Worm (Caenorhabditis elegans) whole organism, young adult: ENCODE measurements around the gene C44C10.12.

Experiments used
- B0035.1 ChIP-seq: sonication (generic microtip); optimal IDR thresholded peaks from 2 replicates; lab custom pipeline; 2016; ENCODE audit warnings: missing genetic modification characterization, mild to moderate bottlenecking, missing compliant biosample characterization, missing genotype, missing genetic modification reagents
- C17E4.6 ChIP-seq: fragments of 200-800 bp; sonication (Bioruptor generic); IDR thresholded peaks from 2 replicates; pipeline ENCODE4 v1.3.6; 2022; ENCODE audit warnings: missing genetic modification reagents, missing genetic modification characterization, missing compliant biosample characterization
- F22D6.2 ChIP-seq: sonication (generic microtip); optimal IDR thresholded peaks from 2 replicates; lab custom pipeline; 2016; ENCODE audit warnings: mild to moderate bottlenecking, missing genetic modification characterization, missing compliant biosample characterization
- F57C9.4 ChIP-seq: sonication (generic microtip); optimal IDR thresholded peaks from 2 replicates; lab custom pipeline; 2017; ENCODE audit warnings: mild to moderate bottlenecking, missing genetic modification characterization, missing compliant biosample characterization
- K12H6.12 ChIP-seq: fragments of 200-800 bp; sonication (Bioruptor generic); optimal IDR thresholded peaks from 2 replicates; lab custom pipeline; 2018; ENCODE audit warnings: mild to moderate bottlenecking, missing genetic modification characterization, missing compliant biosample characterization
- Y53G8AR.9 ChIP-seq: fragments of 200-800 bp; sonication (Bioruptor generic); conservative IDR thresholded peaks from 2 replicates; pipeline ENCODE4 v1.3.6; 2022; ENCODE audit warnings: missing genetic modification reagents, missing genetic modification characterization, missing compliant biosample characterization
- Y56A3A.18 ChIP-seq: fragments of 200-800 bp; sonication (Bioruptor generic); IDR thresholded peaks from 2 replicates; pipeline ENCODE4 v1.3.6; 2022; ENCODE audit warnings: missing genetic modification reagents, missing genetic modification characterization, missing compliant biosample characterization
- Y67H2A.10 ChIP-seq: fragments of 200-800 bp; sonication (Bioruptor generic); conservative IDR thresholded peaks from 2 replicates; pipeline ENCODE4 v1.3.6; 2022; ENCODE audit warnings: missing genetic modification reagents, missing genetic modification characterization, missing compliant biosample characterization
- Y95B8A.8 ChIP-seq: fragments of 200-800 bp; sonication (Bioruptor generic); IDR thresholded peaks from 2 replicates; pipeline ENCODE4 v1.3.6; 2022; ENCODE audit warnings: missing genetic modification reagents, missing genetic modification characterization, missing compliant biosample characterization
- ZK185.1 ChIP-seq: sonication (generic microtip); optimal IDR thresholded peaks from 2 replicates; lab custom pipeline; 2016; ENCODE audit warnings: mild to moderate bottlenecking, missing genetic modification characterization, missing compliant biosample characterization; ENCODE audit not compliant: poor library complexity, severe bottlenecking
- akir-1 ChIP-seq: fragments of 200-800 bp; sonication (Bioruptor generic); optimal IDR thresholded peaks from 2 replicates; lab custom pipeline; 2018; ENCODE audit warnings: mild to moderate bottlenecking, missing genetic modification characterization, moderate library complexity, missing compliant biosample characterization
- aptf-2 ChIP-seq: fragments of 200-800 bp; sonication (Bioruptor generic); conservative IDR thresholded peaks from 2 replicates; pipeline ENCODE4 v1.3.6; 2022; ENCODE audit warnings: missing genetic modification reagents, missing genetic modification characterization, missing compliant biosample characterization
- atf-7 ChIP-seq: sonication (generic microtip); optimal IDR thresholded peaks from 2 replicates; lab custom pipeline; 2017; ENCODE audit warnings: mild to moderate bottlenecking, missing genetic modification characterization, missing compliant biosample characterization
- cebp-1 ChIP-seq, 2 experiments: fragments of 200-800 bp in 1 of 2; sonication (Bioruptor generic) in 1 of 2; sonication (generic microtip) in 1 of 2; IDR thresholded peaks in 1 of 2; optimal IDR thresholded peaks in 1 of 2; 2 replicates each; pipeline versions ENCODE4 v1.3.6 to Lab custom; 2017 to 2022; ENCODE audit warnings: missing compliant biosample characterization in 2 of 2, missing genetic modification characterization in 2 of 2, mild to moderate bottlenecking in 1 of 2, missing genetic modification reagents in 1 of 2, moderate library complexity in 1 of 2
- ceh-27 ChIP-seq: fragments of 200-800 bp; sonication (Bioruptor generic); optimal IDR thresholded peaks from 2 replicates; lab custom pipeline; 2018; ENCODE audit warnings: mild to moderate bottlenecking, missing genetic modification characterization, moderate library complexity, missing compliant biosample characterization
- ceh-40 ChIP-seq: fragments of 200-800 bp; sonication (Bioruptor generic); IDR thresholded peaks from 2 replicates; pipeline ENCODE4 v1.3.6; 2022; ENCODE audit warnings: missing genetic modification characterization, missing compliant biosample characterization
- chd-7 ChIP-seq: sonication (generic microtip); optimal IDR thresholded peaks from 2 replicates; lab custom pipeline; 2016; ENCODE audit warnings: mild to moderate bottlenecking, missing genetic modification characterization, moderate library complexity, missing compliant biosample characterization
- dox-1 ChIP-seq: fragments of 200-800 bp; sonication (Bioruptor generic); IDR thresholded peaks from 2 replicates; pipeline ENCODE4 v1.3.6; 2022; ENCODE audit warnings: missing genetic modification reagents, missing genetic modification characterization, missing compliant biosample characterization
- ekl-4 ChIP-seq: fragments of 200-800 bp; sonication (Bioruptor generic); IDR thresholded peaks from 2 replicates; pipeline ENCODE4 v1.3.6; 2022; ENCODE audit warnings: missing genetic modification reagents, missing genetic modification characterization, missing compliant biosample characterization
- ets-4 ChIP-seq: fragments of 200-800 bp; sonication (Bioruptor generic); optimal IDR thresholded peaks from 2 replicates; lab custom pipeline; 2018; ENCODE audit warnings: mild to moderate bottlenecking, missing genetic modification characterization, missing compliant biosample characterization
- him-1 ChIP-seq: sonication (generic microtip); optimal IDR thresholded peaks from 2 replicates; lab custom pipeline; 2016; ENCODE audit warnings: missing genotype, missing genetic modification reagents, missing genetic modification characterization, missing compliant biosample characterization
- hlh-12 ChIP-seq: sonication (generic microtip); optimal IDR thresholded peaks from 2 replicates; lab custom pipeline; 2016; ENCODE audit warnings: missing genetic modification characterization, missing compliant biosample characterization
- hlh-26 ChIP-seq: fragments of 200-800 bp; sonication (Bioruptor generic); conservative IDR thresholded peaks from 2 replicates; pipeline ENCODE4 v1.3.6; 2022; ENCODE audit warnings: missing genetic modification reagents, missing genetic modification characterization, missing compliant biosample characterization
- hmg-1.2 ChIP-seq: fragments of 200-800 bp; sonication (Bioruptor generic); IDR thresholded peaks from 2 replicates; pipeline ENCODE4 v1.3.6; 2022; ENCODE audit warnings: missing genetic modification reagents, missing genetic modification characterization, missing compliant biosample characterization
- hmg-20 ChIP-seq: fragments of 200-800 bp; sonication (Bioruptor generic); IDR thresholded peaks from 2 replicates; pipeline ENCODE4 v1.3.6; 2022; ENCODE audit warnings: missing genetic modification reagents, missing genetic modification characterization, missing compliant biosample characterization
- hrde-1 ChIP-seq: sonication (generic microtip); optimal IDR thresholded peaks from 2 replicates; lab custom pipeline; 2016; ENCODE audit warnings: missing genetic modification characterization, mild to moderate bottlenecking, missing compliant biosample characterization, moderate library complexity, missing genotype, missing genetic modification reagents, borderline replicate concordance
- let-526 ChIP-seq: fragments of 200-800 bp; sonication (Bioruptor generic); IDR thresholded peaks from 2 replicates; pipeline ENCODE4 v1.3.6; 2022; ENCODE audit warnings: missing genetic modification reagents, missing genetic modification characterization, missing compliant biosample characterization
- let-607 ChIP-seq, 2 experiments: fragments of 200-800 bp in 1 of 2; sonication (Bioruptor generic) in 1 of 2; sonication (generic microtip) in 1 of 2; optimal IDR thresholded peaks; 2 replicates each; lab custom pipeline; 2016 to 2018; ENCODE audit warnings: mild to moderate bottlenecking in 2 of 2, missing compliant biosample characterization in 2 of 2, missing genetic modification characterization in 2 of 2, moderate library complexity in 2 of 2, missing genotype in 1 of 2
- lin-35 ChIP-seq, 3 experiments: fragments of 150-350 bp in 2 of 3; sonication (generic microtip) in 1 of 3; optimal IDR thresholded peaks; 2 replicates each; lab custom pipeline; 2014 to 2018; ENCODE audit warnings: missing biosample characterization in 3 of 3, missing genetic modification characterization in 3 of 3, missing genetic modification reagents in 3 of 3
- lin-40 ChIP-seq: sonication (generic microtip); optimal IDR thresholded peaks from 2 replicates; lab custom pipeline; 2016; ENCODE audit warnings: missing genetic modification characterization, mild to moderate bottlenecking, missing compliant biosample characterization, missing genotype, missing genetic modification reagents
- madf-3 ChIP-seq: fragments of 200-800 bp; sonication (Bioruptor generic); IDR thresholded peaks from 2 replicates; pipeline ENCODE4 v1.3.6; 2022; ENCODE audit warnings: missing genetic modification reagents, missing genetic modification characterization, missing compliant biosample characterization
- madf-8 ChIP-seq: fragments of 200-800 bp; sonication (Bioruptor generic); conservative IDR thresholded peaks from 2 replicates; pipeline ENCODE4 v1.3.6; 2022; ENCODE audit warnings: missing genetic modification reagents, missing genetic modification characterization, missing compliant biosample characterization
- mes-4 ChIP-seq: sonication (generic microtip); optimal IDR thresholded peaks from 2 replicates; lab custom pipeline; 2016; ENCODE audit warnings: missing genotype, missing genetic modification characterization, missing compliant biosample characterization
- nhr-179 ChIP-seq: sonication (generic microtip); optimal IDR thresholded peaks from 2 replicates; lab custom pipeline; 2016; ENCODE audit warnings: mild to moderate bottlenecking, missing genetic modification characterization, missing compliant biosample characterization
- nhr-27 ChIP-seq: fragments of 200-800 bp; sonication (Bioruptor generic); optimal IDR thresholded peaks from 2 replicates; lab custom pipeline; 2018; ENCODE audit warnings: mild to moderate bottlenecking, missing genetic modification characterization, moderate library complexity, missing compliant biosample characterization
- nhr-80 ChIP-seq: sonication (generic microtip); optimal IDR thresholded peaks from 2 replicates; lab custom pipeline; 2016; ENCODE audit warnings: missing genetic modification characterization, missing compliant biosample characterization
- nhr-90 ChIP-seq: sonication (generic microtip); optimal IDR thresholded peaks from 2 replicates; lab custom pipeline; 2016; ENCODE audit warnings: missing genotype, mild to moderate bottlenecking, missing genetic modification characterization, missing compliant biosample characterization
- repo-1 ChIP-seq: sonication (generic microtip); optimal IDR thresholded peaks from 2 replicates; lab custom pipeline; 2017; ENCODE audit warnings: mild to moderate bottlenecking, missing genetic modification characterization, missing compliant biosample characterization
- rpc-1 ChIP-seq, 2 experiments: fragments of 150-350 bp in 1 of 2; sonication (generic microtip) in 1 of 2; optimal IDR thresholded peaks; 2 replicates each; lab custom pipeline; 2014 to 2018; ENCODE audit warnings: missing biosample characterization in 1 of 2, missing genetic modification characterization in 1 of 2, missing genetic modification reagents in 1 of 2, missing genotype in 1 of 2
- sdz-38 ChIP-seq: sonication (generic microtip); optimal IDR thresholded peaks from 2 replicates; lab custom pipeline; 2016; ENCODE audit warnings: missing genotype, missing genetic modification characterization, missing compliant biosample characterization
- tbx-9 ChIP-seq: sonication (generic microtip); optimal IDR thresholded peaks from 2 replicates; lab custom pipeline; 2016; ENCODE audit warnings: borderline replicate concordance, missing genetic modification characterization, inconsistent platforms, missing compliant biosample characterization
- tlf-1 ChIP-seq: fragments of 200-800 bp; sonication (Bioruptor generic); optimal IDR thresholded peaks from 2 replicates; lab custom pipeline; 2018; ENCODE audit warnings: mild to moderate bottlenecking, missing genetic modification characterization, missing compliant biosample characterization
- unc-130 ChIP-seq: sonication (generic microtip); optimal IDR thresholded peaks from 2 replicates; lab custom pipeline; 2016; ENCODE audit warnings: missing genetic modification reagents, missing genetic modification characterization, missing compliant biosample characterization
- unc-62 ChIP-seq: fragments of 150-350 bp; optimal IDR thresholded peaks from 2 replicates; lab custom pipeline; 2014; ENCODE audit warnings: missing biosample characterization, missing genetic modification reagents, missing genetic modification characterization
- zfh-2 ChIP-seq: fragments of 200-800 bp; sonication (Bioruptor generic); conservative IDR thresholded peaks from 2 replicates; pipeline ENCODE4 v1.3.6; 2022; ENCODE audit warnings: missing genetic modification reagents, missing genetic modification characterization, missing compliant biosample characterization
- ztf-18 ChIP-seq: sonication (generic microtip); optimal IDR thresholded peaks from 2 replicates; lab custom pipeline; 2016; ENCODE audit warnings: missing genotype, mild to moderate bottlenecking, missing genetic modification characterization, missing compliant biosample characterization
- ztf-3 ChIP-seq: fragments of 200-800 bp; sonication (Bioruptor generic); optimal IDR thresholded peaks from 2 replicates; lab custom pipeline; 2018; ENCODE audit warnings: mild to moderate bottlenecking, missing genetic modification characterization, missing compliant biosample characterization
- ztf-6 ChIP-seq: fragments of 200-800 bp; sonication (Bioruptor generic); IDR thresholded peaks from 2 replicates; pipeline ENCODE4 v1.3.6; 2022; ENCODE audit warnings: missing genetic modification reagents, missing genetic modification characterization, missing compliant biosample characterization

C44C10.12 gene

ce11 chrX:11680851-11681250 lies 15.9 kb upstream of the C44C10.12 start, which contains the start of gene T04F8.7:
Gene T04F8.7 (minus strand): TSS chrX:11680980.
- TF ChIP-seq ekl-4 (no peak), tlf-1 (no peak), sdz-38 (no peak), him-1 (tag; lab: Kevin White, UChicago) (no peak), ceh-40 (GFP tag; lab: Robert Waterston, UW) (no peak), madf-8 (no peak), nhr-179 (no peak), F57C9.4 (tag; lab: Kevin White, UChicago) (no peak), hrde-1 (tag; lab: Kevin White, UChicago) (no peak), C17E4.6 (GFP tag; lab: Robert Waterston, UW) (no peak), unc-130 (GFP tag; lab: Kevin White, UChicago) (no peak), tbx-9 (tag; lab: Kevin White, UChicago) (no peak), Y56A3A.18 (no peak), atf-7 (tag; lab: Kevin White, UChicago) (peak; percentile 61), cebp-1 (GFP tag; IDR thresholded peaks at IDR 0.05; lab: Robert Waterston, UW) (no peak), cebp-1 (tag; optimal IDR thresholded peaks at IDR 0.05; lab: Kevin White, UChicago) (no peak), hmg-1.2 (GFP tag; lab: Robert Waterston, UW) (no peak), nhr-90 (tag; lab: Kevin White, UChicago) (no peak), ZK185.1 (tag; lab: Kevin White, UChicago) (no peak), chd-7 (tag; lab: Kevin White, UChicago) (no peak), ztf-6 (GFP tag; lab: Robert Waterston, UW) (no peak), Y53G8AR.9 (0 out of 2 replicates have a peak, but pooled peaks have one; percentile 22), let-607 (tag; optimal IDR thresholded peaks at IDR 0.05; lab: Kevin White, UChicago) (peak in 1 of 2 experiments; percentile 69), madf-3 (no peak), nhr-80 (tag; lab: Kevin White, UChicago) (peak; percentile 99), unc-62 (GFP tag; lab: Kevin White, UChicago) (peak; percentile 28), mes-4 (tag; lab: Kevin White, UChicago) (no peak), Y95B8A.8 (GFP tag; lab: Robert Waterston, UW) (no peak), ztf-18 (no peak), lin-35 (GFP tag; optimal IDR thresholded peaks at IDR 0.05; lab: Kevin White, UChicago) (no peak), nhr-27 (tag; lab: Kevin White, UChicago) (no peak), K12H6.12 (no peak), hlh-26 (GFP tag; lab: Robert Waterston, UW) (no peak), repo-1 (tag; lab: Kevin White, UChicago) (no peak), ceh-27 (GFP tag; lab: Kevin White, UChicago) (no peak), Y67H2A.10 (GFP tag; lab: Robert Waterston, UW) (no peak), B0035.1 (tag; lab: Kevin White, UChicago) (no peak), hmg-20 (GFP tag; lab: Robert Waterston, UW) (no peak), aptf-2 (GFP tag; lab: Robert Waterston, UW) (no peak), hlh-12 (no peak), zfh-2 (GFP tag; lab: Robert Waterston, UW) (no peak), lin-40 (no peak), ztf-3 (no peak), F22D6.2 (tag; lab: Kevin White, UChicago) (no peak), rpc-1 (optimal IDR thresholded peaks at IDR 0.05; lab: Kevin White, UChicago) (no peak), rpc-1 (tag; optimal IDR thresholded peaks at IDR 0.05; lab: Kevin White, UChicago) (no peak), let-526 (GFP tag; lab: Robert Waterston, UW) (no peak), dox-1 (GFP tag; lab: Robert Waterston, UW) (peak; percentile 66), ets-4 (GFP tag; lab: Kevin White, UChicago) (peak; percentile 49), akir-1 (GFP tag; lab: Kevin White, UChicago) (no peak)
